Worm (Caenorhabditis elegans): ENCODE data around the gene unc-77.

unc-77 gene

DNA sequence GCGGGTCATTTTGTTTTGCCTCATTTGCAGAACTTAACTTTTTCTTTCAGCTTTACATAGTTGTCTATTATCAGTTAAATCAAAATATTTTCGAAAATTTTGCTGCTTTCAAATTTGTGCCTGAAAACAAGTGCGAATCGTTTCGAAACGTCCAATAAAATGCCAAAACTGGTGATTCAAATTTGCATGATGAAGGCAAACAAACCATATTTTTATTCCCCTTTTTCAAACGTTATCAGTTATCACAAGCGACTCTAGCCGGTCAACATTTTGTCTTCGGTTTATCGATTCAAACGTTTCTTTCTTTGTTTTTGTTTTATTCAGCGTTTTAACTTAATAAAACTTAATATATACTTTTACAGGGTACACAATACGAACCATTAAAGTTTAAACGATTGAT lies 26.9 kb upstream of the unc-77 start, which contains the start of the genes ugt-24 and C49A9.6:
ugt-24 (minus strand) TSS at position 147 of the 400 bp plus-strand sequence.
C49A9.6 (plus strand) TSS at position 363 of the 400 bp plus-strand sequence.
- TF ChIP-seq nhr-10 (tag; optimal IDR thresholded peaks at IDR 0.05), result no peak
- TF ChIP-seq ztf-4 (tag; optimal IDR thresholded peaks at IDR 0.05), result no peak
- TF ChIP-seq crh-2 (tag; optimal IDR thresholded peaks at IDR 0.05), result peak; percentile 7
- peak; percentile 78 for TF ChIP-seq fos-1 (tag; optimal IDR thresholded peaks at IDR 0.05)

DNA sequence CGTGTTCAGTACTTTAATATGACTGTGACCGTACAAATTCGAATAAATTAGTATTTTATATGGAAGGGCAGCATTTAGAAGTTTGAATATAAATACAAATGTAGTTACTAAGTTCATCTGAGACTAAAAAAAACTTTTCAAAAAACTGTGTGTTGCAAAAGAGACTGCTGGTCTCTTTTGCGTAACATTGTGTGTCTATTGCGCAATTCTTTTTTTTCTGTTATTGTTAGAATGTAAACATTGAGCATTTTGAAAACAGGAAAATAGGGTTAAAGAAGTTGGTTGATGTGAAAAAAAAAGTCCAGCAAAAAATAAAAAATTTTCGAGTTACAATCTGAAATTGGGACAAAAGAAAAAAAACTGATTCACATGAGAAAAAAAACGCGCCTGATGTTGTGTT lies 25.7 kb upstream of the unc-77 start:
- TF ChIP-seq ZK546.5 (tag; optimal IDR thresholded peaks at IDR 0.05) (no peak), nhr-129 (tag; optimal IDR thresholded peaks at IDR 0.05) (peak; percentile 39)

DNA sequence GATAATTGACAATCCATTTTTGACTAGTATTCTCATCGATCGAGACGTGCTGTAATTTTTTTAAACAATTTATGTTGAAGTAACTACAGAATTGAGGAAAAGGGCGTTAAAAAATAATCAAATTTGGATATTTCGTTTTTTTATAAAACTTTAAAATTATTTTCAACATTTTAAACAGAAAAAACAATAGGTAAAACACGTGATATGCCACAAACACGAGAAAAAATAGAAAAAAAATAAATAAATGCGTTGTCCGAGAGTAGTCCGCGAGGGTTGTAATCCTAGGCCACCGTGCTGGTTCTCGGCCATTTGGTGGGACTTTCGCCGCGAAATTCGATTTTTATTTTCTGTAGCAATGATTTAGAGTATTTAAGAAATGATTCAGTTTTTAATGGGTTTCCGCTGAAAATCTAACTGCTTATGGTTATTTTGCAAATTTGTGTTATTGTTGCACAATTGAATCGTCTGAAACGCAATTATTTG lies 22.7 kb upstream of the unc-77 start, which contains the start of gene C49A9.10:
C49A9.10 (minus strand) TSS at position 51 of the 483 bp plus-strand sequence.
- TF ChIP-seq unc-39 (tag; optimal IDR thresholded peaks at IDR 0.05) (no peak), sem-4 (tag; optimal IDR thresholded peaks at IDR 0.05) (peak; percentile 58), egl-27 (tag; optimal IDR thresholded peaks at IDR 0.05) (no peak), lsy-2 (tag; optimal IDR thresholded peaks at IDR 0.05) (peak; percentile 83 to 90), mdl-1 (tag; optimal IDR thresholded peaks at IDR 0.05) (no peak), Y55F3AM.14 (GFP tag; optimal IDR thresholded peaks at IDR 0.05) (peak; percentile 6), aly-2 (tag; optimal IDR thresholded peaks at IDR 0.05) (no peak), peb-1 (tag; optimal IDR thresholded peaks at IDR 0.05) (no peak), skn-1 (tag; optimal IDR thresholded peaks at IDR 0.05) (no peak), elt-3 (tag; optimal IDR thresholded peaks at IDR 0.05) (no peak), elt-1 (tag; optimal IDR thresholded peaks at IDR 0.05) (no peak), alr-1 (tag; optimal IDR thresholded peaks at IDR 0.05) (no peak), nhr-6 (tag; optimal IDR thresholded peaks at IDR 0.05) (peak; percentile 21), nhr-129 (tag; optimal IDR thresholded peaks at IDR 0.05) (no peak), nhr-12 (tag; optimal IDR thresholded peaks at IDR 0.05) (no peak), mbf-1 (tag; optimal IDR thresholded peaks at IDR 0.05) (no peak), nhr-10 (tag; optimal IDR thresholded peaks at IDR 0.05) (peak; percentile 14), C34F6.9 (tag; optimal IDR thresholded peaks at IDR 0.05) (peak; percentile 87), blmp-1 (tag; optimal IDR thresholded peaks at IDR 0.05; ENCODE audit: insufficient read depth) (peak; percentile 22), nhr-21 (tag; optimal IDR thresholded peaks at IDR 0.05) (peak; percentile 69), crh-2 (tag; optimal IDR thresholded peaks at IDR 0.05) (peak; percentile 72), ceh-82 (tag; optimal IDR thresholded peaks at IDR 0.05) (no peak), nhr-23 (tag; optimal IDR thresholded peaks at IDR 0.05) (no peak), gmeb-1 (tag; optimal IDR thresholded peaks at IDR 0.05) (peak; percentile 97), ztf-4 (tag; optimal IDR thresholded peaks at IDR 0.05) (no peak), snpc-4 (tag; optimal IDR thresholded peaks at IDR 0.05) (peak; percentile 71), fos-1 (tag; optimal IDR thresholded peaks at IDR 0.05) (peak; percentile 42), nhr-77 (tag; optimal IDR thresholded peaks at IDR 0.05) (no peak), unc-62 (GFP tag; optimal IDR thresholded peaks at IDR 0.05) (no peak), mab-5 (tag; optimal IDR thresholded peaks at IDR 0.05) (peak; percentile 81), lin-13 (GFP tag; optimal IDR thresholded peaks at IDR 0.05) (peak; percentile 79), sma-3 (GFP tag; optimal IDR thresholded peaks at IDR 0.05) (peak; percentile 93), nhr-11 (tag; optimal IDR thresholded peaks at IDR 0.05) (no peak), ztf-1 (GFP tag; conservative IDR thresholded peaks at IDR 0.05) (no peak), ceh-16 (tag; optimal IDR thresholded peaks at IDR 0.05) (no peak), nhr-237 (tag; optimal IDR thresholded peaks at IDR 0.05) (no peak), F13H6.1 (tag; optimal IDR thresholded peaks at IDR 0.05) (peak; percentile 90), R02D3.7 (tag; optimal IDR thresholded peaks at IDR 0.05) (peak; percentile 67), dmd-4 (tag; optimal IDR thresholded peaks at IDR 0.05) (no peak), ZK546.5 (tag; optimal IDR thresholded peaks at IDR 0.05) (no peak), sma-9 (GFP tag; optimal IDR thresholded peaks at IDR 0.05) (peak; percentile 94), sma-9 (tag; optimal IDR thresholded peaks at IDR 0.05) (no peak), lin-11 (tag; optimal IDR thresholded peaks at IDR 0.05) (peak; percentile 62), ztf-11 (tag; optimal IDR thresholded peaks at IDR 0.05) (no peak), lin-39 (tag; optimal IDR thresholded peaks at IDR 0.05) (no peak), nhr-25 (tag; optimal IDR thresholded peaks at IDR 0.05) (peak; percentile 82), unc-55 (GFP tag; optimal IDR thresholded peaks at IDR 0.05) (peak; percentile 93), zag-1 (tag; optimal IDR thresholded peaks at IDR 0.05) (no peak), ama-1 (optimal IDR thresholded peaks at IDR 0.05) (no peak)

Data from whole organism, L2 larva.